Worm (Caenorhabditis elegans): ENCODE results near the gene tofu-6.

DNA sequence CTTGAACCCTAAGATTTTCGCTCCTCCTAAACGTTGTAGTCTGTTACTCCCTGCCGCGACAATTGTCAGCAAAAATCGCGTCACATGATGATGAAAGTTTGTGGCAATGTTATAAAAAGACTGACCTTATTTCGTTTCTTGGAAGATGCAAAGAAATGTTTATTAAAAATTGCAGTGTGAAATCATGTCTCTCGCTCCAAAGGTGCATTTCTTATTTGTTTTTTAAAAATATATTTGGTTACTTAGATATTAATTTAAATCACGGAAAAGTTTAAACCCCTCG lies 42.9 kb upstream of the tofu-6 start:
- TF ChIP-seq snpc-4 (tag; optimal IDR thresholded peaks at IDR 0.05) (no peak), skn-1 (tag; optimal IDR thresholded peaks at IDR 0.05) (peak; percentile 92), ztf-11 (tag; optimal IDR thresholded peaks at IDR 0.05) (no peak), fos-1 (tag; optimal IDR thresholded peaks at IDR 0.05) (no peak)

All from whole organism, L1 larva.